Worm (Caenorhabditis elegans) whole organism, L3 larva: Measurements from ENCODE around the gene Y17G9B.8.
A peak's percentile ranks its signal among the peaks of the same experiment; 100 is the strongest.

ENCODE experiments used
- R02D3.7 ChIP-seq: fragments of 150-350 bp; optimal IDR thresholded peaks from 2 replicates; lab custom pipeline; 2014; ENCODE audit warnings: missing biosample characterization, missing genetic modification characterization
- ZK546.5 ChIP-seq: sonication (generic microtip); optimal IDR thresholded peaks from 2 replicates; lab custom pipeline; 2017; ENCODE audit warnings: missing biosample characterization, missing genetic modification characterization
- ama-1 ChIP-seq: fragments of 150-350 bp; optimal IDR thresholded peaks from 2 replicates; lab custom pipeline; 2018
- ceh-28 ChIP-seq: fragments of 150-350 bp; optimal IDR thresholded peaks from 2 replicates; lab custom pipeline; 2014; ENCODE audit warnings: missing biosample characterization, missing genetic modification reagents, missing genetic modification characterization
- ceh-82 ChIP-seq: fragments of 150-350 bp; optimal IDR thresholded peaks from 2 replicates; lab custom pipeline; 2014; ENCODE audit warnings: missing biosample characterization, missing genetic modification characterization
- ceh-9 ChIP-seq: sonication (generic microtip); optimal IDR thresholded peaks from 2 replicates; lab custom pipeline; 2018; ENCODE audit warnings: missing biosample characterization, missing genetic modification characterization
- daf-12 ChIP-seq: fragments of 150-350 bp; optimal IDR thresholded peaks from 2 replicates; lab custom pipeline; 2014; ENCODE audit warnings: missing biosample characterization, missing genetic modification reagents, missing genetic modification characterization
- egl-27 ChIP-seq: sonication (generic microtip); optimal IDR thresholded peaks from 4 replicates; lab custom pipeline; 2017; ENCODE audit warnings: missing biosample characterization, missing genetic modification reagents, missing genetic modification characterization
- egl-5 ChIP-seq: fragments of 150-350 bp; optimal IDR thresholded peaks from 2 replicates; lab custom pipeline; 2017; ENCODE audit warnings: missing biosample characterization, missing genetic modification reagents, missing genetic modification characterization, inconsistent platforms
- elt-1 ChIP-seq: fragments of 150-350 bp; optimal IDR thresholded peaks from 2 replicates; lab custom pipeline; 2014; ENCODE audit warnings: missing biosample characterization, missing genetic modification characterization
- elt-2 ChIP-seq: sonication (generic microtip); optimal IDR thresholded peaks from 2 replicates; lab custom pipeline; 2016; ENCODE audit warnings: missing genetic modification reagents, mild to moderate bottlenecking, missing genetic modification characterization, missing compliant biosample characterization
- fkh-10 ChIP-seq: sonication (generic microtip); optimal IDR thresholded peaks from 2 replicates; lab custom pipeline; 2017; ENCODE audit warnings: missing biosample characterization, missing genetic modification reagents, missing genetic modification characterization
- fkh-2 ChIP-seq: fragments of 150-350 bp; optimal IDR thresholded peaks from 2 replicates; lab custom pipeline; 2014; ENCODE audit warnings: missing biosample characterization, missing genetic modification reagents, missing genetic modification characterization
- fos-1 ChIP-seq: fragments of 150-350 bp; optimal IDR thresholded peaks from 2 replicates; lab custom pipeline; 2014; ENCODE audit warnings: missing biosample characterization, missing genetic modification characterization
- hmg-11 ChIP-seq: sonication (generic microtip); optimal IDR thresholded peaks from 2 replicates; lab custom pipeline; 2016; ENCODE audit warnings: missing genetic modification characterization, missing compliant biosample characterization
- jun-1 ChIP-seq: fragments of 150-350 bp; optimal IDR thresholded peaks from 2 replicates; lab custom pipeline; 2014; ENCODE audit warnings: missing biosample characterization, missing genetic modification reagents, missing genetic modification characterization
- lin-15B ChIP-seq: fragments of 150-350 bp; optimal IDR thresholded peaks from 2 replicates; lab custom pipeline; 2014; ENCODE audit warnings: missing biosample characterization, missing genetic modification characterization
- lsy-12 ChIP-seq: sonication (generic microtip); optimal IDR thresholded peaks from 2 replicates; lab custom pipeline; 2016; ENCODE audit warnings: mild to moderate bottlenecking, missing genetic modification characterization, missing compliant biosample characterization
- mml-1 ChIP-seq: fragments of 150-350 bp; sonication (generic microtip); optimal IDR thresholded peaks from 3 replicates; lab custom pipeline; 2014; ENCODE audit warnings: missing biosample characterization, missing genetic modification characterization
- nfya-1 ChIP-seq: sonication (generic microtip); optimal IDR thresholded peaks from 2 replicates; lab custom pipeline; 2017; ENCODE audit warnings: missing genetic modification characterization, mild to moderate bottlenecking, missing compliant biosample characterization, antibody characterized with exemption, moderate library complexity; ENCODE audit not compliant: insufficient read depth
- nhr-11 ChIP-seq: fragments of 150-350 bp; optimal IDR thresholded peaks from 2 replicates; lab custom pipeline; 2014; ENCODE audit warnings: missing biosample characterization, missing genetic modification characterization
- nhr-23 ChIP-seq: fragments of 150-350 bp; optimal IDR thresholded peaks from 2 replicates; lab custom pipeline; 2014; ENCODE audit warnings: missing biosample characterization, missing genetic modification reagents, missing genetic modification characterization
- nhr-25 ChIP-seq: sonication (generic microtip); optimal IDR thresholded peaks from 2 replicates; lab custom pipeline; 2017; ENCODE audit warnings: missing biosample characterization, missing genetic modification characterization
- nhr-43 ChIP-seq: sonication (generic microtip); optimal IDR thresholded peaks from 2 replicates; lab custom pipeline; 2016; ENCODE audit warnings: mild to moderate bottlenecking, missing genetic modification characterization, missing compliant biosample characterization; ENCODE audit not compliant: poor library complexity, severe bottlenecking
- nhr-76 ChIP-seq: fragments of 150-350 bp; sonication (generic microtip); optimal IDR thresholded peaks from 5 replicates; lab custom pipeline; 2014; ENCODE audit warnings: missing biosample characterization, missing genetic modification characterization
- nhr-77 ChIP-seq: fragments of 150-350 bp; optimal IDR thresholded peaks from 2 replicates; lab custom pipeline; 2014; ENCODE audit warnings: missing biosample characterization, missing genetic modification characterization
- pha-4 ChIP-seq: fragments of 150-350 bp; optimal IDR thresholded peaks from 2 replicates; lab custom pipeline; 2014; ENCODE audit warnings: missing biosample characterization, missing genetic modification reagents, missing genetic modification characterization
- skn-1 ChIP-seq: fragments of 150-350 bp; optimal IDR thresholded peaks from 2 replicates; lab custom pipeline; 2014; ENCODE audit warnings: missing biosample characterization, missing genetic modification characterization
- snpc-4 ChIP-seq: fragments of 150-350 bp; optimal IDR thresholded peaks from 2 replicates; lab custom pipeline; 2014; ENCODE audit warnings: missing biosample characterization, missing genetic modification characterization
- tbx-2 ChIP-seq: sonication (generic microtip); optimal IDR thresholded peaks from 2 replicates; lab custom pipeline; 2016; ENCODE audit warnings: mild to moderate bottlenecking, missing genetic modification characterization, missing compliant biosample characterization
- unc-62 ChIP-seq: fragments of 150-350 bp; sonication (generic microtip); optimal IDR thresholded peaks from 4 replicates; lab custom pipeline; 2014; ENCODE audit warnings: missing biosample characterization, missing genetic modification reagents, missing genetic modification characterization
- zag-1 ChIP-seq: fragments of 150-350 bp; optimal IDR thresholded peaks from 2 replicates; lab custom pipeline; 2014; ENCODE audit warnings: missing biosample characterization, missing genetic modification characterization
- ztf-11 ChIP-seq: fragments of 150-350 bp; optimal IDR thresholded peaks from 2 replicates; lab custom pipeline; 2014; ENCODE audit warnings: missing biosample characterization, missing genetic modification characterization
- ztf-4 ChIP-seq: fragments of 150-350 bp; optimal IDR thresholded peaks from 2 replicates; lab custom pipeline; 2014; ENCODE audit warnings: missing biosample characterization, missing genetic modification characterization

The Y17G9B.8 gene

ce11 chrIV:4744167-4744566 lies 14.5 kb downstream of the Y17G9B.8 start, which contains the start of gene hoe-1:
Gene hoe-1, minus strand, starts transcription at chrIV:4744267.
- TF ChIP-seq elt-2 = no peak
- no peak for TF ChIP-seq ceh-9 (tag; lab: Kevin White, UChicago)
- TF ChIP-seq ztf-11 (tag; lab: Kevin White, UChicago) = no peak
- no peak for TF ChIP-seq daf-12 (tag; lab: Kevin White, UChicago)
- TF ChIP-seq zag-1 (tag; lab: Kevin White, UChicago) = no peak

- TF ChIP-seq egl-5 (tag; lab: Kevin White, UChicago) (no peak), daf-12 (tag; lab: Kevin White, UChicago) (no peak), unc-62 (GFP tag; lab: Kevin White, UChicago) (no peak), lin-15B (no peak), nhr-77 (no peak)
Measured at ce11 chrIV:4742480-4742879, 16.2 kb downstream of the Y17G9B.8 start.

- TF ChIP-seq skn-1 (tag; lab: Kevin White, UChicago) (no peak), fos-1 (no peak), unc-62 (GFP tag; lab: Kevin White, UChicago) (no peak), nfya-1 (tag; lab: Kevin White, UChicago) (no peak), R02D3.7 (tag; lab: Kevin White, UChicago) (no peak), ama-1 (no peak), ztf-11 (tag; lab: Kevin White, UChicago) (no peak), fkh-10 (GFP tag; lab: Kevin White, UChicago) (no peak), elt-1 (tag; lab: Kevin White, UChicago) (no peak), mml-1 (no peak), fkh-2 (tag; lab: Kevin White, UChicago) (no peak), nhr-76 (tag; lab: Kevin White, UChicago) (no peak), ztf-4 (no peak), egl-27 (no peak)
Measured at ce11 chrIV:4737258-4737657, 21.4 kb downstream of the Y17G9B.8 start, which contains the start of gene fbxb-78. Gene fbxb-78, plus strand, starts transcription at chrIV:4737558.

ce11 chrIV:4727935-4728334 lies 30.7 kb downstream of the Y17G9B.8 start:
- TF ChIP-seq nhr-23 (tag; lab: Kevin White, UChicago) = peak; percentile 83
- peak; percentile 46 for TF ChIP-seq ZK546.5 (tag; lab: Kevin White, UChicago)
- TF ChIP-seq jun-1 (tag; lab: Kevin White, UChicago) = peak; percentile 10
- peak; percentile 79 for TF ChIP-seq elt-2
- peak; percentile 84 for TF ChIP-seq R02D3.7 (tag; lab: Kevin White, UChicago)
- TF ChIP-seq pha-4 (tag; lab: Kevin White, UChicago) = peak; percentile 22
- peak; percentile 60 for TF ChIP-seq nhr-77
- peak; percentile 54 for TF ChIP-seq snpc-4 (tag; lab: Kevin White, UChicago)
- peak; percentile 51 for TF ChIP-seq nhr-25 (tag; lab: Kevin White, UChicago)
- TF ChIP-seq tbx-2 = peak; percentile 88
- peak; percentile 84 for TF ChIP-seq lin-15B
- TF ChIP-seq ceh-28 (tag; lab: Kevin White, UChicago) = peak; percentile 40
- TF ChIP-seq nhr-43 (tag; lab: Kevin White, UChicago) = peak; percentile 88
- peak; percentile 73 for TF ChIP-seq nhr-11 (tag; lab: Kevin White, UChicago)
- peak; percentile 10 for TF ChIP-seq ceh-82
- peak; percentile 72 for TF ChIP-seq nfya-1 (tag; lab: Kevin White, UChicago)
- TF ChIP-seq lsy-12 (tag; lab: Kevin White, UChicago) = peak; percentile 92

- peak; percentile 70 for TF ChIP-seq ceh-28 (tag; lab: Kevin White, UChicago)
- peak; percentile 6 for TF ChIP-seq pha-4 (tag; lab: Kevin White, UChicago)
- peak; percentile 77 for TF ChIP-seq tbx-2
- TF ChIP-seq nhr-23 (tag; lab: Kevin White, UChicago) = peak; percentile 73
- peak; percentile 76 for TF ChIP-seq R02D3.7 (tag; lab: Kevin White, UChicago)
- TF ChIP-seq nhr-25 (tag; lab: Kevin White, UChicago) = peak; percentile 43
- peak; percentile 58 for TF ChIP-seq nfya-1 (tag; lab: Kevin White, UChicago)
- peak; percentile 60 for TF ChIP-seq lin-15B
- TF ChIP-seq nhr-77 = peak; percentile 37
- TF ChIP-seq elt-2 = peak; percentile 73
- peak; percentile 77 for TF ChIP-seq nhr-11 (tag; lab: Kevin White, UChicago)
- peak; percentile 60 for TF ChIP-seq ZK546.5 (tag; lab: Kevin White, UChicago)
- TF ChIP-seq hmg-11 (tag; lab: Kevin White, UChicago) = peak; percentile 7
- TF ChIP-seq nhr-43 (tag; lab: Kevin White, UChicago) = peak; percentile 64
- peak; percentile 88 for TF ChIP-seq lsy-12 (tag; lab: Kevin White, UChicago)
- peak; percentile 0 for TF ChIP-seq ztf-4
Measured at ce11 chrIV:4725478-4725920, 33.1 kb downstream of the Y17G9B.8 start.
